Worm (Caenorhabditis elegans) whole organism, L1 larva: ENCODE data around the gene R02F2.8.

ENCODE experiments used
- C04F5.9 ChIP-seq: sonication (generic microtip); optimal IDR thresholded peaks from 2 replicates; lab custom pipeline; 2016; ENCODE audit warnings: missing genetic modification characterization, missing compliant biosample characterization
- alr-1 ChIP-seq: fragments of 200-800 bp; sonication (Bioruptor generic); optimal IDR thresholded peaks from 2 replicates; lab custom pipeline; 2018; ENCODE audit warnings: borderline replicate concordance, mild to moderate bottlenecking, missing genetic modification characterization, missing compliant biosample characterization
- aly-2 ChIP-seq: fragments of 150-350 bp; optimal IDR thresholded peaks from 2 replicates; lab custom pipeline; 2014; ENCODE audit warnings: missing biosample characterization, missing genetic modification characterization
- ama-1 ChIP-seq: fragments of 150-350 bp; optimal IDR thresholded peaks from 2 replicates; lab custom pipeline; 2014
- ceh-63 ChIP-seq: fragments of 200-800 bp; sonication (Bioruptor generic); optimal IDR thresholded peaks from 2 replicates; lab custom pipeline; 2018; ENCODE audit warnings: mild to moderate bottlenecking, missing genetic modification characterization, missing compliant biosample characterization
- ceh-8 ChIP-seq: fragments of 200-800 bp; sonication (Bioruptor generic); optimal IDR thresholded peaks from 2 replicates; lab custom pipeline; 2018; ENCODE audit warnings: mild to moderate bottlenecking, missing genetic modification characterization, moderate library complexity, missing compliant biosample characterization
- ceh-82 ChIP-seq, 3 experiments: fragments of 150-350 bp in 1 of 3; sonication (generic microtip) in 2 of 3; optimal IDR thresholded peaks; 2 replicates each; lab custom pipeline; 2014 to 2017; ENCODE audit warnings: missing biosample characterization in 3 of 3, missing genetic modification characterization in 3 of 3
- ceh-90 ChIP-seq: sonication (generic microtip); optimal IDR thresholded peaks from 2 replicates; lab custom pipeline; 2016; ENCODE audit warnings: missing genetic modification characterization, missing compliant biosample characterization
- ces-1 ChIP-seq: fragments of 150-350 bp; optimal IDR thresholded peaks from 2 replicates; lab custom pipeline; 2014; ENCODE audit warnings: missing biosample characterization, missing genetic modification reagents, missing genetic modification characterization
- dpl-1 ChIP-seq, 3 experiments: fragments of 150-350 bp in 2 of 3; sonication (generic microtip) in 1 of 3; optimal IDR thresholded peaks; 2 replicates each; lab custom pipeline; 2014 to 2017; ENCODE audit warnings: missing biosample characterization in 3 of 3, missing genetic modification characterization in 3 of 3, missing genetic modification reagents in 3 of 3
- dsc-1 ChIP-seq: sonication (generic microtip); optimal IDR thresholded peaks from 2 replicates; lab custom pipeline; 2016; ENCODE audit warnings: mild to moderate bottlenecking, missing genetic modification characterization, missing compliant biosample characterization
- efl-1 ChIP-seq, 4 experiments: fragments of 150-350 bp; optimal IDR thresholded peaks in 3 of 4; peaks in 1 of 4; 1 replicate in 1 of 4; 2 replicates in 3 of 4; lab custom pipeline; 2014; ENCODE audit warnings: missing biosample characterization in 2 of 4, missing genetic modification characterization in 2 of 4, missing genetic modification reagents in 2 of 4
- efl-3 ChIP-seq: fragments of 200-800 bp; sonication (Bioruptor generic); optimal IDR thresholded peaks from 2 replicates; lab custom pipeline; 2018; ENCODE audit warnings: mild to moderate bottlenecking, missing genetic modification characterization, missing compliant biosample characterization
- egl-27 ChIP-seq, 2 experiments: fragments of 150-350 bp in 1 of 2; sonication (generic microtip); optimal IDR thresholded peaks; 3 replicates each; lab custom pipeline; 2017 to 2018; ENCODE audit warnings: missing biosample characterization in 2 of 2, missing genetic modification characterization in 2 of 2, missing genetic modification reagents in 2 of 2
- ets-5 ChIP-seq: fragments of 200-800 bp; sonication (Bioruptor generic); IDR thresholded peaks from 2 replicates; pipeline ENCODE4 v1.3.6; 2022; ENCODE audit warnings: missing genetic modification characterization, missing compliant biosample characterization
- fkh-10 ChIP-seq: sonication (generic microtip); optimal IDR thresholded peaks from 2 replicates; lab custom pipeline; 2017; ENCODE audit warnings: missing biosample characterization, missing genetic modification reagents, missing genetic modification characterization
- fkh-4 ChIP-seq: sonication (generic microtip); optimal IDR thresholded peaks from 2 replicates; lab custom pipeline; 2016; ENCODE audit warnings: missing compliant biosample characterization, missing genetic modification characterization, borderline replicate concordance
- fkh-8 ChIP-seq: sonication (generic microtip); optimal IDR thresholded peaks from 2 replicates; lab custom pipeline; 2016; ENCODE audit warnings: mild to moderate bottlenecking, missing genetic modification characterization, missing compliant biosample characterization
- grh-1 ChIP-seq: fragments of 200-800 bp; sonication (Bioruptor generic); IDR thresholded peaks from 2 replicates; pipeline ENCODE4 v1.3.6; 2022; ENCODE audit warnings: missing genetic modification reagents, missing genetic modification characterization, missing compliant biosample characterization
- hlh-4 ChIP-seq: sonication (generic microtip); optimal IDR thresholded peaks from 2 replicates; lab custom pipeline; 2016; ENCODE audit warnings: mild to moderate bottlenecking, missing genetic modification characterization, missing compliant biosample characterization
- irx-1 ChIP-seq: sonication (generic microtip); optimal IDR thresholded peaks from 2 replicates; lab custom pipeline; 2016; ENCODE audit warnings: missing genetic modification characterization, missing compliant biosample characterization
- jun-1 ChIP-seq: fragments of 150-350 bp; optimal IDR thresholded peaks from 2 replicates; lab custom pipeline; 2014; ENCODE audit warnings: missing biosample characterization, missing genetic modification reagents, missing genetic modification characterization
- lin-13 ChIP-seq: fragments of 150-350 bp; optimal IDR thresholded peaks from 2 replicates; lab custom pipeline; 2014; ENCODE audit warnings: missing biosample characterization, missing genetic modification reagents, missing genetic modification characterization
- lin-35 ChIP-seq, 2 experiments: fragments of 150-350 bp; optimal IDR thresholded peaks; 2 replicates each; lab custom pipeline; 2014; ENCODE audit warnings: missing biosample characterization in 2 of 2, missing genetic modification characterization in 2 of 2, missing genetic modification reagents in 2 of 2
- lin-39 ChIP-seq: fragments of 150-350 bp; optimal IDR thresholded peaks from 2 replicates; lab custom pipeline; 2014; ENCODE audit warnings: missing biosample characterization, missing genetic modification reagents, missing genetic modification characterization
- lir-3 ChIP-seq: sonication (generic microtip); optimal IDR thresholded peaks from 2 replicates; lab custom pipeline; 2016; ENCODE audit warnings: mild to moderate bottlenecking, missing genetic modification characterization, moderate library complexity, missing compliant biosample characterization; ENCODE audit not compliant: poor library complexity
- lsy-2 ChIP-seq, 2 experiments: fragments of 150-350 bp; optimal IDR thresholded peaks; 2 replicates each; lab custom pipeline; 2014; ENCODE audit warnings: missing biosample characterization in 2 of 2, missing genetic modification characterization in 2 of 2
- mab-9 ChIP-seq: fragments of 200-800 bp; sonication (Bioruptor generic); IDR thresholded peaks from 2 replicates; pipeline ENCODE4 v1.3.6; 2022; ENCODE audit warnings: missing genetic modification reagents, missing genetic modification characterization, missing compliant biosample characterization
- mdl-1 ChIP-seq, 2 experiments: fragments of 150-350 bp; optimal IDR thresholded peaks; 2 replicates each; lab custom pipeline; 2014 to 2017; ENCODE audit warnings: missing biosample characterization in 2 of 2, missing genetic modification characterization in 2 of 2, inconsistent platforms in 1 of 2
- mef-2 ChIP-seq: fragments of 150-350 bp; optimal IDR thresholded peaks from 2 replicates; lab custom pipeline; 2014; ENCODE audit warnings: missing biosample characterization, missing genetic modification characterization
- mep-1 ChIP-seq: fragments of 150-350 bp; optimal IDR thresholded peaks from 2 replicates; lab custom pipeline; 2014; ENCODE audit warnings: missing biosample characterization, missing genetic modification characterization
- nhr-11 ChIP-seq: fragments of 150-350 bp; optimal IDR thresholded peaks from 2 replicates; lab custom pipeline; 2014; ENCODE audit warnings: missing biosample characterization, missing genetic modification characterization
- nhr-12 ChIP-seq: sonication (generic microtip); optimal IDR thresholded peaks from 2 replicates; lab custom pipeline; 2017; ENCODE audit warnings: missing biosample characterization, missing genetic modification characterization
- nhr-19 ChIP-seq: fragments of 200-800 bp; sonication (Bioruptor generic); conservative IDR thresholded peaks from 2 replicates; pipeline ENCODE4 v1.3.6; 2022; ENCODE audit warnings: missing genetic modification characterization, missing compliant biosample characterization
- nhr-20 ChIP-seq: sonication (generic microtip); optimal IDR thresholded peaks from 2 replicates; lab custom pipeline; 2016; ENCODE audit warnings: mild to moderate bottlenecking, missing genetic modification characterization, missing compliant biosample characterization
- nhr-237 ChIP-seq: fragments of 150-350 bp; optimal IDR thresholded peaks from 2 replicates; lab custom pipeline; 2014; ENCODE audit warnings: missing biosample characterization, missing genetic modification characterization
- nhr-28 ChIP-seq: fragments of 150-350 bp; optimal IDR thresholded peaks from 2 replicates; lab custom pipeline; 2014; ENCODE audit warnings: missing biosample characterization, missing genetic modification characterization
- nhr-47 ChIP-seq: sonication (generic microtip); optimal IDR thresholded peaks from 2 replicates; lab custom pipeline; 2016; ENCODE audit warnings: mild to moderate bottlenecking, missing genetic modification characterization, moderate library complexity, missing compliant biosample characterization
- nhr-77 ChIP-seq: fragments of 150-350 bp; optimal IDR thresholded peaks from 2 replicates; lab custom pipeline; 2014; ENCODE audit warnings: missing biosample characterization, missing genetic modification characterization
- nhr-84 ChIP-seq: sonication (generic microtip); optimal IDR thresholded peaks from 2 replicates; lab custom pipeline; 2017; ENCODE audit warnings: missing biosample characterization, missing genetic modification characterization
- nhr-90 ChIP-seq: sonication (generic microtip); optimal IDR thresholded peaks from 2 replicates; lab custom pipeline; 2016; ENCODE audit warnings: mild to moderate bottlenecking, missing genetic modification characterization, missing compliant biosample characterization; ENCODE audit not compliant: poor library complexity
- pag-3 ChIP-seq: sonication (generic microtip); optimal IDR thresholded peaks from 2 replicates; lab custom pipeline; 2017; ENCODE audit warnings: missing genetic modification characterization, mild to moderate bottlenecking, missing compliant biosample characterization, antibody characterized with exemption, borderline replicate concordance; ENCODE audit not compliant: insufficient read depth
- rnt-1 ChIP-seq: sonication (generic microtip); optimal IDR thresholded peaks from 2 replicates; lab custom pipeline; 2016; ENCODE audit warnings: mild to moderate bottlenecking, missing genetic modification characterization, moderate library complexity, missing compliant biosample characterization
- snpc-4 ChIP-seq: fragments of 150-350 bp; optimal IDR thresholded peaks from 2 replicates; lab custom pipeline; 2014; ENCODE audit warnings: missing biosample characterization, missing genetic modification characterization
- sox-4 ChIP-seq: sonication (generic microtip); optimal IDR thresholded peaks from 2 replicates; lab custom pipeline; 2016; ENCODE audit warnings: missing genetic modification characterization, missing compliant biosample characterization
- sptf-1 ChIP-seq: fragments of 150-350 bp; optimal IDR thresholded peaks from 2 replicates; lab custom pipeline; 2014; ENCODE audit warnings: missing biosample characterization, missing genetic modification characterization
- tlp-1 ChIP-seq: fragments of 150-350 bp; optimal IDR thresholded peaks from 2 replicates; lab custom pipeline; 2014; ENCODE audit warnings: missing biosample characterization, missing genetic modification characterization
- unc-130 ChIP-seq: fragments of 150-350 bp; optimal IDR thresholded peaks from 2 replicates; lab custom pipeline; 2017; ENCODE audit warnings: missing biosample characterization, missing genetic modification characterization, inconsistent platforms
- unc-62 ChIP-seq: fragments of 150-350 bp; optimal IDR thresholded peaks from 2 replicates; lab custom pipeline; 2014; ENCODE audit warnings: missing biosample characterization, missing genetic modification reagents, missing genetic modification characterization
- unc-98 ChIP-seq: fragments of 200-800 bp; sonication (Bioruptor generic); IDR thresholded peaks from 2 replicates; pipeline ENCODE4 v1.3.6; 2022; ENCODE audit warnings: missing genetic modification characterization, missing compliant biosample characterization
- zag-1 ChIP-seq: fragments of 150-350 bp; optimal IDR thresholded peaks from 2 replicates; lab custom pipeline; 2014; ENCODE audit warnings: missing biosample characterization, missing genetic modification characterization

The R02F2.8 gene

ce11 chrIII:5502915-5503575 is 8.0 kb upstream of the R02F2.8 start:
- peak; percentile 17 for TF ChIP-seq jun-1 (tag; lab: Kevin White, UChicago)
- peak; percentile 57 for TF ChIP-seq mep-1 (tag; lab: Kevin White, UChicago)
- TF ChIP-seq mab-9 (GFP tag; lab: Robert Waterston, UW) = no peak; the same call in 1 of the 2 replicates
- no peak for TF ChIP-seq nhr-11
- TF ChIP-seq sptf-1 (tag; lab: Kevin White, UChicago) = no peak
- no peak for TF ChIP-seq ceh-8 (GFP tag; lab: Kevin White, UChicago)
- TF ChIP-seq ces-1 (GFP tag; lab: Kevin White, UChicago) = no peak
- TF ChIP-seq aly-2 (tag; lab: Kevin White, UChicago) = no peak
- TF ChIP-seq tlp-1 (tag; lab: Kevin White, UChicago) = no peak
- peak in 1 of 2 experiments; percentile 20 for TF ChIP-seq egl-27 (tag; optimal IDR thresholded peaks at IDR 0.05; lab: Kevin White, UChicago)
- no peak for TF ChIP-seq fkh-10 (GFP tag; lab: Kevin White, UChicago)
- TF ChIP-seq irx-1 (tag; lab: Kevin White, UChicago) = peak; percentile 27
- no peak for TF ChIP-seq unc-98 (GFP tag; lab: Robert Waterston, UW)
- no peak for TF ChIP-seq unc-62 (GFP tag; lab: Kevin White, UChicago)
- TF ChIP-seq pag-3 = peak; percentile 38
- TF ChIP-seq nhr-84 (tag; lab: Kevin White, UChicago) = no peak
- no peak for TF ChIP-seq nhr-237 (tag; lab: Kevin White, UChicago)
- peak; percentile 10 to 61 for TF ChIP-seq lsy-2 (tag; optimal IDR thresholded peaks at IDR 0.05; lab: Kevin White, UChicago)
- TF ChIP-seq ceh-82 (tag; optimal IDR thresholded peaks at IDR 0.05; lab: Kevin White, UChicago) = peak in 2 of 3 experiments; percentile 55 to 56
- peak; percentile 81 for TF ChIP-seq ama-1 (lab: Kevin White, UChicago)
- TF ChIP-seq dsc-1 (tag; lab: Kevin White, UChicago) = peak; percentile 38
- TF ChIP-seq unc-130 (tag; lab: Kevin White, UChicago) = no peak
- peak; percentile 58 for TF ChIP-seq nhr-90
- TF ChIP-seq mef-2 (tag; lab: Kevin White, UChicago) = no peak
- TF ChIP-seq fkh-8 (tag; lab: Kevin White, UChicago) = peak; percentile 40
- TF ChIP-seq ets-5 (GFP tag; lab: Robert Waterston, UW) = no peak
- peak; percentile 49 to 58 for TF ChIP-seq efl-1 (optimal IDR thresholded peaks at IDR 0.05; lab: Kevin White, UChicago)
- TF ChIP-seq efl-1 (GFP tag; optimal IDR thresholded peaks at IDR 0.05 in 1 of 2; lab: Kevin White, UChicago) = peak; percentile 7 to 77
- TF ChIP-seq ceh-63 (GFP tag; lab: Kevin White, UChicago) = no peak
- no peak for TF ChIP-seq efl-3 (GFP tag; lab: Kevin White, UChicago)
- TF ChIP-seq lin-39 (tag; lab: Kevin White, UChicago) = no peak
- TF ChIP-seq alr-1 (tag; lab: Kevin White, UChicago) = no peak
- no peak for TF ChIP-seq ceh-90
- TF ChIP-seq nhr-77 (tag; lab: Kevin White, UChicago) = no peak
- no peak for TF ChIP-seq fkh-4 (tag; lab: Kevin White, UChicago)
- no peak for TF ChIP-seq nhr-12
- peak; percentile 40 for TF ChIP-seq rnt-1 (tag; lab: Kevin White, UChicago)
- peak; percentile 35 for TF ChIP-seq snpc-4
- no peak for TF ChIP-seq hlh-4 (tag; lab: Kevin White, UChicago)
- TF ChIP-seq nhr-28 (tag; lab: Kevin White, UChicago) = no peak
- no peak for TF ChIP-seq C04F5.9 (tag; lab: Kevin White, UChicago)
- peak; percentile 14 to 43 (median 33) for TF ChIP-seq dpl-1 (GFP tag; optimal IDR thresholded peaks at IDR 0.05; lab: Kevin White, UChicago)
- TF ChIP-seq nhr-20 (tag; lab: Kevin White, UChicago) = peak; percentile 64
- TF ChIP-seq grh-1 (GFP tag; lab: Robert Waterston, UW) = no peak
- peak; percentile 4 for TF ChIP-seq lir-3 (tag; lab: Kevin White, UChicago)
- peak in 1 of 2 experiments; percentile 25 for TF ChIP-seq mdl-1 (tag; optimal IDR thresholded peaks at IDR 0.05; lab: Kevin White, UChicago)
- no peak for TF ChIP-seq sox-4 (tag; lab: Kevin White, UChicago)
- TF ChIP-seq lin-13 (GFP tag; lab: Kevin White, UChicago) = peak; percentile 44
- TF ChIP-seq nhr-19 (GFP tag; lab: Robert Waterston, UW) = peak; percentile 6
- no peak for TF ChIP-seq nhr-47 (tag; lab: Kevin White, UChicago)
- TF ChIP-seq lin-35 (GFP tag; optimal IDR thresholded peaks at IDR 0.05; lab: Kevin White, UChicago) = peak; percentile 30 to 64
- peak; percentile 45 for TF ChIP-seq zag-1
